Worm (Caenorhabditis elegans) whole organism, early embryonic: Measurements from ENCODE around the gene lbp-8.

Experiments
- B0310.2 ChIP-seq: sonication (generic microtip); optimal IDR thresholded peaks from 2 replicates; lab custom pipeline; 2016; ENCODE audit warnings: mild to moderate bottlenecking, missing genetic modification characterization, missing compliant biosample characterization
- F13C5.2 ChIP-seq: sonication (generic microtip); optimal IDR thresholded peaks from 2 replicates; lab custom pipeline; 2017; ENCODE audit warnings: mild to moderate bottlenecking, missing genetic modification characterization, inconsistent platforms, missing compliant biosample characterization
- aly-1 ChIP-seq: sonication (generic microtip); optimal IDR thresholded peaks from 2 replicates; lab custom pipeline; 2016; ENCODE audit warnings: missing genetic modification characterization, missing compliant biosample characterization
- ama-1 ChIP-seq: fragments of 150-350 bp; optimal IDR thresholded peaks from 2 replicates; lab custom pipeline; 2014
- ceh-13 ChIP-seq: fragments of 200-800 bp; sonication (Bioruptor generic); optimal IDR thresholded peaks from 2 replicates; lab custom pipeline; 2018; ENCODE audit warnings: mild to moderate bottlenecking, missing genetic modification characterization, missing compliant biosample characterization
- ceh-36 ChIP-seq: sonication (generic microtip); optimal IDR thresholded peaks from 2 replicates; lab custom pipeline; 2016; ENCODE audit warnings: missing genetic modification characterization, inconsistent platforms, missing compliant biosample characterization
- ets-7 ChIP-seq: sonication (generic microtip); optimal IDR thresholded peaks from 2 replicates; lab custom pipeline; 2016; ENCODE audit warnings: missing genotype, missing genetic modification characterization, missing compliant biosample characterization
- flt-1 ChIP-seq: fragments of 200-800 bp; sonication (Bioruptor generic); IDR thresholded peaks from 2 replicates; pipeline ENCODE4 v1.3.6; 2022; ENCODE audit warnings: missing genetic modification characterization, missing compliant biosample characterization
- hmbx-1 ChIP-seq: sonication (generic microtip); optimal IDR thresholded peaks from 2 replicates; lab custom pipeline; 2016; ENCODE audit warnings: mild to moderate bottlenecking, missing genetic modification characterization, missing compliant biosample characterization
- hmg-4 ChIP-seq: fragments of 200-800 bp; sonication (Bioruptor generic); optimal IDR thresholded peaks from 2 replicates; lab custom pipeline; 2018; ENCODE audit warnings: mild to moderate bottlenecking, missing genetic modification characterization, missing compliant biosample characterization
- pes-1 ChIP-seq: fragments of 200-800 bp; sonication (Bioruptor generic); IDR thresholded peaks from 2 replicates; pipeline ENCODE4 v1.3.6; 2022; ENCODE audit warnings: missing genetic modification reagents, missing genetic modification characterization, missing compliant biosample characterization
- tbx-11 ChIP-seq: fragments of 200-800 bp; sonication (Bioruptor generic); IDR thresholded peaks from 2 replicates; pipeline ENCODE4 v1.3.6; 2022; ENCODE audit warnings: missing genetic modification characterization, missing compliant biosample characterization
- tbx-37 ChIP-seq: fragments of 200-800 bp; sonication (Bioruptor generic); conservative IDR thresholded peaks from 2 replicates; pipeline ENCODE4 v1.3.6; 2022; ENCODE audit warnings: missing genetic modification reagents, missing genetic modification characterization, missing compliant biosample characterization
- tra-4 ChIP-seq: sonication (generic microtip); optimal IDR thresholded peaks from 2 replicates; lab custom pipeline; 2017; ENCODE audit warnings: missing genetic modification characterization, missing compliant biosample characterization

DNA sequence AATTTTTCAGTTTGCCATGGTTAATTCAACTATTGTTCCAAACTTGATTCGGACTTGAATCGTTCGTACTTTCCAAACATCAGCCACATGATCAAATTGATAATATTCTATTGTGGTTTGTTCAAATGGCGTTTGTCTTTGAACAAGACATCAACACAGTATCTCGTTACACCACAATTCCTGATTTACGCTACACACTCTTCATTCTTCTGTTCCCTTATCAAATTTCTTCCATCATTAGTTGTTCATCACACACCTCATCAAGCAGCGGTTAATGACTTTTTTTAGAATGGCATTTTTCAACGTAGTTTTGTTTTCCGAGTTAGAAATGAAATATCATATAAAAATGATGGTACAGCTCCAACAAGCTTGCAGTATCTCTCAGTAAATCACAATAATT lies 12.3 kb upstream of the lbp-8 start:
- TF ChIP-seq ama-1 (lab: Kevin White, UChicago) (no peak), B0310.2 (no peak), ceh-36 (tag; lab: Kevin White, UChicago) (no peak), ceh-13 (GFP tag; lab: Kevin White, UChicago) (no peak), pes-1 (no peak), flt-1 (no peak), ets-7 (tag; lab: Kevin White, UChicago) (no peak), tra-4 (tag; lab: Kevin White, UChicago) (no peak), F13C5.2 (tag; lab: Kevin White, UChicago) (no peak), tbx-37 (GFP tag; lab: Robert Waterston, UW) (no peak), tbx-11 (GFP tag; lab: Robert Waterston, UW) (no peak), hmg-4 (GFP tag; lab: Kevin White, UChicago) (no peak), hmbx-1 (no peak), aly-1 (tag; lab: Kevin White, UChicago) (no peak)
